Worm (Caenorhabditis elegans): Measurements from ENCODE around the gene nit-1.

nit-1 gene

ce11 chrIII:3883146-3883545 is 38.9 kb upstream of the nit-1 start:
- TF ChIP-seq grh-1 (GFP tag; IDR thresholded peaks at IDR 0.05) (no peak), dsc-1 (tag; optimal IDR thresholded peaks at IDR 0.05) (peak; percentile 68), lin-14 (GFP tag; optimal IDR thresholded peaks at IDR 0.05) (peak; percentile 62), ceh-90 (tag; optimal IDR thresholded peaks at IDR 0.05) (no peak), nhr-237 (tag; optimal IDR thresholded peaks at IDR 0.05) (no peak), zag-1 (tag; optimal IDR thresholded peaks at IDR 0.05) (peak; percentile 7)

- peak; percentile 37 for TF ChIP-seq blmp-1 (tag; optimal IDR thresholded peaks at IDR 0.05)
- TF ChIP-seq unc-98 (GFP tag; IDR thresholded peaks at IDR 0.05): no peak
- peak; percentile 59 for TF ChIP-seq pqm-1 (tag; optimal IDR thresholded peaks at IDR 0.05)
- peak; percentile 10 for TF ChIP-seq nhr-77 (tag; optimal IDR thresholded peaks at IDR 0.05)
- peak in 1 of 3 experiments; percentile 12 for TF ChIP-seq ceh-82 (tag; optimal IDR thresholded peaks at IDR 0.05)
- no peak for TF ChIP-seq swsn-7 (tag; optimal IDR thresholded peaks at IDR 0.05)
- TF ChIP-seq nhr-20 (tag; optimal IDR thresholded peaks at IDR 0.05): peak; percentile 24
- TF ChIP-seq nhr-85 (tag): no peak
- TF ChIP-seq lin-35 (GFP tag; optimal IDR thresholded peaks at IDR 0.05): peak; percentile 44 to 50
- TF ChIP-seq rnt-1 (tag; optimal IDR thresholded peaks at IDR 0.05): no peak
- TF ChIP-seq ztf-11 (tag; optimal IDR thresholded peaks at IDR 0.05): no peak
- peak; percentile 15 for TF ChIP-seq jun-1 (tag; optimal IDR thresholded peaks at IDR 0.05)
- peak; percentile 57 for TF ChIP-seq lin-15B (tag; optimal IDR thresholded peaks at IDR 0.05)
- TF ChIP-seq lin-14 (GFP tag; optimal IDR thresholded peaks at IDR 0.05): peak; percentile 58
- TF ChIP-seq nhr-76 (tag; optimal IDR thresholded peaks at IDR 0.05): no peak
- no peak for TF ChIP-seq ets-5 (GFP tag; IDR thresholded peaks at IDR 0.05)
- peak in 1 of 2 experiments; percentile 35 for TF ChIP-seq lsy-2 (tag; optimal IDR thresholded peaks at IDR 0.05)
- peak in 1 of 3 experiments; percentile 49 for TF ChIP-seq dpl-1 (GFP tag; optimal IDR thresholded peaks at IDR 0.05)
- no peak for TF ChIP-seq C34B4.2 (tag; optimal IDR thresholded peaks at IDR 0.05)
- peak; percentile 29 for TF ChIP-seq elt-2 (tag; optimal IDR thresholded peaks at IDR 0.05)
- TF ChIP-seq efl-1 (optimal IDR thresholded peaks at IDR 0.05): no peak
- peak; percentile 48 to 94 for TF ChIP-seq efl-1 (GFP tag; optimal IDR thresholded peaks at IDR 0.05 in 1 of 2)
- no peak for TF ChIP-seq xbp-1 (tag; optimal IDR thresholded peaks at IDR 0.05)
Measured at ce11 chrIII:3887586-3887985, 34.4 kb upstream of the nit-1 start.

ce11 chrIII:3889896-3890295 is 32.1 kb upstream of the nit-1 start:
- TF ChIP-seq mdl-1 (tag; optimal IDR thresholded peaks at IDR 0.05) (no peak), tbx-2 (tag; optimal IDR thresholded peaks at IDR 0.05) (no peak), efl-1 (optimal IDR thresholded peaks at IDR 0.05) (no peak), efl-1 (GFP tag; optimal IDR thresholded peaks at IDR 0.05 in 1 of 2) (peak in 1 of 2 experiments; percentile 78), fkh-4 (tag; optimal IDR thresholded peaks at IDR 0.05; ENCODE audit: borderline replicate concordance) (no peak)

ce11 chrIII:3893992-3894391 is 28.0 kb upstream of the nit-1 start:
- TF ChIP-seq unc-62 (GFP tag; optimal IDR thresholded peaks at IDR 0.05): no peak
- no peak for TF ChIP-seq ama-1 (optimal IDR thresholded peaks at IDR 0.05)
- TF ChIP-seq nhr-28 (tag; optimal IDR thresholded peaks at IDR 0.05): no peak
- no peak for TF ChIP-seq sptf-1 (tag; optimal IDR thresholded peaks at IDR 0.05)
- no peak for TF ChIP-seq swsn-7 (tag; optimal IDR thresholded peaks at IDR 0.05)
- no peak for TF ChIP-seq pqm-1 (tag; optimal IDR thresholded peaks at IDR 0.05)
- no peak for TF ChIP-seq fkh-10 (GFP tag; optimal IDR thresholded peaks at IDR 0.05)
- no peak for TF ChIP-seq C04F5.9 (tag; optimal IDR thresholded peaks at IDR 0.05)
- TF ChIP-seq xbp-1 (tag; optimal IDR thresholded peaks at IDR 0.05): no peak
- TF ChIP-seq nhr-84 (tag; optimal IDR thresholded peaks at IDR 0.05): no peak
- TF ChIP-seq sox-4 (tag; optimal IDR thresholded peaks at IDR 0.05): no peak
- no peak for TF ChIP-seq nhr-85 (tag)
- no peak for TF ChIP-seq F16B12.6 (tag; optimal IDR thresholded peaks at IDR 0.05)
- TF ChIP-seq zag-1 (tag; optimal IDR thresholded peaks at IDR 0.05): no peak
- no peak for TF ChIP-seq rnt-1 (tag; optimal IDR thresholded peaks at IDR 0.05)
- TF ChIP-seq unc-30 (tag; optimal IDR thresholded peaks at IDR 0.05): no peak
- TF ChIP-seq alr-1 (tag; optimal IDR thresholded peaks at IDR 0.05; ENCODE audit: borderline replicate concordance): no peak
- TF ChIP-seq ces-1 (GFP tag; optimal IDR thresholded peaks at IDR 0.05): no peak
- TF ChIP-seq hlh-17 (GFP tag; optimal IDR thresholded peaks at IDR 0.05; ENCODE audit: borderline replicate concordance): no peak
